Worm (Caenorhabditis elegans) whole organism, early embryonic: ENCODE data around the gene lin-42.
A peak's percentile ranks its signal among the peaks of the same experiment; 100 is the strongest.

Source experiments
- B0310.2 ChIP-seq: sonication (generic microtip); optimal IDR thresholded peaks from 2 replicates; lab custom pipeline; 2016; ENCODE audit warnings: mild to moderate bottlenecking, missing genetic modification characterization, missing compliant biosample characterization
- F13C5.2 ChIP-seq: sonication (generic microtip); optimal IDR thresholded peaks from 2 replicates; lab custom pipeline; 2017; ENCODE audit warnings: mild to moderate bottlenecking, missing genetic modification characterization, inconsistent platforms, missing compliant biosample characterization
- aly-1 ChIP-seq: sonication (generic microtip); optimal IDR thresholded peaks from 2 replicates; lab custom pipeline; 2016; ENCODE audit warnings: missing genetic modification characterization, missing compliant biosample characterization
- ama-1 ChIP-seq: fragments of 150-350 bp; optimal IDR thresholded peaks from 2 replicates; lab custom pipeline; 2014
- ceh-13 ChIP-seq: fragments of 200-800 bp; sonication (Bioruptor generic); optimal IDR thresholded peaks from 2 replicates; lab custom pipeline; 2018; ENCODE audit warnings: mild to moderate bottlenecking, missing genetic modification characterization, missing compliant biosample characterization
- ceh-36 ChIP-seq: sonication (generic microtip); optimal IDR thresholded peaks from 2 replicates; lab custom pipeline; 2016; ENCODE audit warnings: missing genetic modification characterization, inconsistent platforms, missing compliant biosample characterization
- ets-7 ChIP-seq: sonication (generic microtip); optimal IDR thresholded peaks from 2 replicates; lab custom pipeline; 2016; ENCODE audit warnings: missing genotype, missing genetic modification characterization, missing compliant biosample characterization
- flt-1 ChIP-seq: fragments of 200-800 bp; sonication (Bioruptor generic); IDR thresholded peaks from 2 replicates; pipeline ENCODE4 v1.3.6; 2022; ENCODE audit warnings: missing genetic modification characterization, missing compliant biosample characterization
- hmbx-1 ChIP-seq: sonication (generic microtip); optimal IDR thresholded peaks from 2 replicates; lab custom pipeline; 2016; ENCODE audit warnings: mild to moderate bottlenecking, missing genetic modification characterization, missing compliant biosample characterization
- hmg-4 ChIP-seq: fragments of 200-800 bp; sonication (Bioruptor generic); optimal IDR thresholded peaks from 2 replicates; lab custom pipeline; 2018; ENCODE audit warnings: mild to moderate bottlenecking, missing genetic modification characterization, missing compliant biosample characterization
- hnd-1 ChIP-seq: sonication (generic microtip); optimal IDR thresholded peaks from 2 replicates; lab custom pipeline; 2016; ENCODE audit warnings: missing genetic modification characterization, missing compliant biosample characterization
- pes-1 ChIP-seq: fragments of 200-800 bp; sonication (Bioruptor generic); IDR thresholded peaks from 2 replicates; pipeline ENCODE4 v1.3.6; 2022; ENCODE audit warnings: missing genetic modification reagents, missing genetic modification characterization, missing compliant biosample characterization
- scrt-1 ChIP-seq: fragments of 200-800 bp; sonication (Bioruptor generic); IDR thresholded peaks from 2 replicates; pipeline ENCODE4 v1.3.6; 2022; ENCODE audit warnings: missing genetic modification characterization, missing compliant biosample characterization
- sea-1 ChIP-seq: fragments of 200-800 bp; sonication (Bioruptor generic); conservative IDR thresholded peaks from 2 replicates; pipeline ENCODE4 v1.3.6; 2022; ENCODE audit warnings: missing genetic modification characterization, missing compliant biosample characterization
- tbx-11 ChIP-seq: fragments of 200-800 bp; sonication (Bioruptor generic); IDR thresholded peaks from 2 replicates; pipeline ENCODE4 v1.3.6; 2022; ENCODE audit warnings: missing genetic modification characterization, missing compliant biosample characterization
- tbx-37 ChIP-seq: fragments of 200-800 bp; sonication (Bioruptor generic); conservative IDR thresholded peaks from 2 replicates; pipeline ENCODE4 v1.3.6; 2022; ENCODE audit warnings: missing genetic modification reagents, missing genetic modification characterization, missing compliant biosample characterization
- tra-4 ChIP-seq: sonication (generic microtip); optimal IDR thresholded peaks from 2 replicates; lab custom pipeline; 2017; ENCODE audit warnings: missing genetic modification characterization, missing compliant biosample characterization

Gene lin-42

DNA sequence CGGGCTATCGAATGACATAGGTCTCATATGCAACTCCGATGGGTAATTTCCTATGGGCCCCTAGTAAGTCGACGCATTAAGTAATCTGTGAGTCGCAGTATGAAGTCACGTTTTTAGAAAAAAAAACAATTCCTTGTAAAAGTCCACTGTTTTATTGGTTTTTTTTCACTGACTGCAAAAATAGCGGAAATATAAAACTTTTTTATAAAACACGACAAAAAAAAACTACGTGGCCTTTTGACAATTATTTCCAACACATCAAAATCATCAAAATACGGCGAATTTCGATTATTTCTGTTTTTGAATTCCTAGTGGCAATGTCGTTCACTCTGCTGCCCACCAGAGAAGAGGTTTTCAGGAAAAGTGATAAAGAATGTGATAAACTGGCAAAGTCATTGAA, 6.5 kb upstream of the lin-42 start, which contains the start of gene clpr-2:
Gene clpr-2 (plus strand): TSS at position 301 of the 400 bp plus-strand sequence.
- TF ChIP-seq ceh-36 (tag; lab: Kevin White, UChicago) = no peak
- TF ChIP-seq F13C5.2 (tag; lab: Kevin White, UChicago) = no peak
- TF ChIP-seq tbx-11 (GFP tag; lab: Robert Waterston, UW) = no peak
- TF ChIP-seq pes-1 (GFP tag; lab: Robert Waterston, UW) = no peak
- no peak for TF ChIP-seq ceh-13 (GFP tag; lab: Kevin White, UChicago)
- TF ChIP-seq tbx-37 (GFP tag; lab: Robert Waterston, UW) = no peak
- TF ChIP-seq hmg-4 = no peak
- TF ChIP-seq flt-1 = no peak
- no peak for TF ChIP-seq scrt-1
- TF ChIP-seq ama-1 (lab: Kevin White, UChicago) = no peak
- no peak for TF ChIP-seq ets-7
- TF ChIP-seq hmbx-1 (tag; lab: Kevin White, UChicago) = no peak
- TF ChIP-seq tra-4 (tag; lab: Kevin White, UChicago) = no peak
- TF ChIP-seq B0310.2 (tag; lab: Kevin White, UChicago) = no peak
- no peak for TF ChIP-seq hnd-1 (tag; lab: Kevin White, UChicago)
- TF ChIP-seq sea-1 = no peak

DNA sequence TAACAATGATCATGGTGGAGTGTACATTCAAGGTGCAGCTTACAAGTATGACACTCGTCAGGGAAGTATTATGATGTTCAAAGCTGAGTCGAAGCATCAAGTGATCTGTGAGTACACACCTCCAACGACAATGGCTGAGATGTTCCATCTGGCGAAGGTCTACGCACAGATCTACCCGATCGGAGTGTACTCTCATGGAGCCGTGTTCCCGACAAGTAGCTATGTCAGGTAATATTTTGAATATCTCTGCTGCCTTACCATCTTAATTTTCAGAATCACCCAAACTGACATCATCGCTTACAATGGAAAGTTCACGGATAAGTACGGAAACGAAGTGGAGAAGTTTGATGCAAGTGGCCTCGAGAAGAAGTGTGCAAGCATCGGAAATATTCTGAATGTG, 4.6 kb upstream of the lin-42 start:
- TF ChIP-seq pes-1 (GFP tag; lab: Robert Waterston, UW) (no peak), hmbx-1 (tag; lab: Kevin White, UChicago) (no peak), B0310.2 (tag; lab: Kevin White, UChicago) (no peak), ama-1 (lab: Kevin White, UChicago) (no peak), tbx-11 (GFP tag; lab: Robert Waterston, UW) (no peak), scrt-1 (no peak), aly-1 (no peak), F13C5.2 (tag; lab: Kevin White, UChicago) (no peak), ceh-13 (GFP tag; lab: Kevin White, UChicago) (no peak), flt-1 (no peak), sea-1 (no peak), tra-4 (tag; lab: Kevin White, UChicago) (no peak), tbx-37 (GFP tag; lab: Robert Waterston, UW) (no peak), hmg-4 (no peak), ceh-36 (tag; lab: Kevin White, UChicago) (no peak), hnd-1 (tag; lab: Kevin White, UChicago) (no peak)

DNA sequence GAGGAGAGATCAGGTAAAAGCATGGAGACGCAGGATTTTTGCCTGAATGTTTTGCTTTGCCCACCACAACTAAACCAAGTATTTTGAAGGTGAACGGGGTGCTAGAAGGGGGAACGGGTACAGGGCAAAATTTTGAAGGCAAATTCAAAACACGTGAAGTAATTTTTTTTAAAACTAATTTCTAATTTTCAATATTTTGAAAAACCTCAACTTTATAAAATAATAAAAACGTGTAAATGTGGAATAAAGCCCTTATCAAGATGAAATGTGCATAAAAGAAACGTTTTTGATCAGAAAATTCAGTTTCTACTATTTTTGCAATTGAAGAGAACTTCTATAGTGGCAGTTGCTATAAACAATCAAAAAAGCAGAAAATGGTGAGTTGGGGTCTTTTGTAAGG, 3.5 kb upstream of the lin-42 start, which contains the start of gene clec-119:
Gene clec-119 (plus strand): TSS at position 301 of the 400 bp plus-strand sequence.
- no peak for TF ChIP-seq flt-1

DNA sequence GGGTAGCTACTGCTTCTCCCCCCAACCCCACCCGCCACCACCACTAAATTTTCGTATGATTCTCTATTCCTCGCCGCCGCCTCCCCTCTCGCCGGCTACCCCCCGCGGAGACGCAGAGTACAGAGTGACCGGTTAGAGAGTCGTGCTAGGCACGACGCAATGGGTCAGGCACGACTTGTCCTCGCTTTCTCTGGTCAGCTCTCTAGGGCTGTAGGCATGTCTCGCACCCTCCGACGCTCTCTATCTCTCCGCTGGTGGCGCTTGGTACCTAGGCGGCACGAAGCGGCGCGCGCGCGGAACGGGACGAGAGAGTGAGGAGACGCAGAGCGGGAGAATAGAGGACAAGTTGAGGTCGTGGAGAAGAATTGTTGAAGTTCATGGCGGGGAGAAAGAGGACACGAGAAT, 5.3 kb downstream of the lin-42 start:
- no peak for TF ChIP-seq flt-1
- TF ChIP-seq hnd-1 (tag; lab: Kevin White, UChicago) = no peak
- no peak for TF ChIP-seq tbx-11 (GFP tag; lab: Robert Waterston, UW)
- peak; percentile 67 for TF ChIP-seq F13C5.2 (tag; lab: Kevin White, UChicago)
- TF ChIP-seq sea-1 = no peak
- peak; percentile 56; the same call in 1 of the 2 replicates for TF ChIP-seq pes-1 (GFP tag; lab: Robert Waterston, UW)
- TF ChIP-seq hmg-4 = peak; percentile 86
- no peak for TF ChIP-seq ets-7
- TF ChIP-seq aly-1 = peak; percentile 27
- TF ChIP-seq B0310.2 (tag; lab: Kevin White, UChicago) = no peak

DNA sequence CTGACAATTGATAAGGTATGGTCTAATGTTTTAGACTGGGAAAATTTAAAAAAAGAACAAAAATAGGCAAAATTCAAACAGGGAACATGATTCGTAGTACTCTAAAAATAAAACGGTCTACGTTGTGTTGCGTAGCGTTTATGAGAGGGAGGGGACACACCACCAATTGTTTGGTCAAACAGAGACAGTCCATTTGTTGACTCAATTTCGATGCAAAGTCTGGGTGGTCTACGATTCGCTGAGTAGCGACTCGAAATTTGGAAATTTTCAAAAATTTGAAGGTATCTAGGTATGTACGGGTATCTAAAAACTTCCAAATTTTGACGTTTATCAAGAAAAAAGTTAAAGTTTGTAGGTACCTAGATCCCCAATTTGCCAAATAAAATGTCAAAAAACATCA, 6.4 kb downstream of the lin-42 start:
- no peak for TF ChIP-seq F13C5.2 (tag; lab: Kevin White, UChicago)
- no peak for TF ChIP-seq hmbx-1 (tag; lab: Kevin White, UChicago)
- no peak for TF ChIP-seq tbx-11 (GFP tag; lab: Robert Waterston, UW)
- TF ChIP-seq B0310.2 (tag; lab: Kevin White, UChicago) = no peak
- no peak for TF ChIP-seq scrt-1
- no peak for TF ChIP-seq hmg-4
- no peak for TF ChIP-seq sea-1
- no peak for TF ChIP-seq pes-1 (GFP tag; lab: Robert Waterston, UW)
- TF ChIP-seq hnd-1 (tag; lab: Kevin White, UChicago) = no peak
- no peak for TF ChIP-seq flt-1

DNA sequence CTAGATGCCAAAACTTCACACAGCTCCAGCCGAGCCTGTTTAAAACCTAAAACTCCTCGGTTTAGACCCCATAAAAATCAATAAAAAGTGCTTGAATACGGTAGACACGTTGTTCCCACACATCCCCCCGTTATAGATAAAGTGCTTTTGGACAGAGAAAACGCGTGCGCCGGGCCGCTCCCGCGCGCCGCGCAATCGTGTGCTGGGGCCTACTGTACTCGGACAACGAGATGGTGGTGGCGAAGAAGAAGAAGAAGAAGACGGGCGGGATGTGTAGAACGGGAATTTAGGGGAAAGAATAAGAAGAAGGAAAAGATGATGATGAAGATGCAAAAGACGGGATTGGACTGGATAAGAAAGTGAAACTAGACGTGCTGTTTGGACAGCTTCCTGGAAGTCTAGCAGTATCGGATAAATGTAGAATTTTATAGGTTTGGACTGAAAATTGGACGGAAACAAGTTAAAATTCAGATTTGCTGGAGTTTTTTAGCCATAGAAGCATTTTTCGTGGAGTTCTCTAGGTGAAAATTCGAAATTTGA, 7.7 kb downstream of the lin-42 start:
- TF ChIP-seq hmg-4 = peak; percentile 8
- TF ChIP-seq hmbx-1 (tag; lab: Kevin White, UChicago) = no peak

DNA sequence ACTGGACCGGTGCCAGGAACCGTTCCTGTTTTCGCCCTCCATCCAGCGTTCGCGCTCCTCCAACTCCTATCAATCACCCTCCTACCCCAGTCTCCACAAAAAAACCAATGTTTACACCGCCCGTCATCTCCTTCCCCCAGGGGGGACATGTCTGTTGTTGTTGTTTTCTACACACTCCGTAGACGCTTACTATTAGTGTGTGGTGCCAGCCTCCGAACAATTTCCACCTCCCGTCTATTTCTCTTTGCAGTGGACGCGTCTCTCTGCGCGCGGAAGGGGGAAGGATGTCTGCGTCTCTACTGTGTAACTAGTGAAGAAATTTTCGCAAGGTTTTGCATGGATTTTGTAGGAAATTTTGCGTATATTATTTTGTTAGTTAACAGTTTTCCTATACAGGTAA, 9.7 kb downstream of the lin-42 start:
- TF ChIP-seq ceh-13 (GFP tag; lab: Kevin White, UChicago) (no peak), B0310.2 (tag; lab: Kevin White, UChicago) (no peak), scrt-1 (no peak), aly-1 (peak; percentile 29), ceh-36 (tag; lab: Kevin White, UChicago) (no peak), F13C5.2 (tag; lab: Kevin White, UChicago) (peak; percentile 32), tbx-37 (GFP tag; lab: Robert Waterston, UW) (no peak), ama-1 (lab: Kevin White, UChicago) (no peak), hmg-4 (peak; percentile 18), tbx-11 (GFP tag; lab: Robert Waterston, UW) (no peak), tra-4 (tag; lab: Kevin White, UChicago) (no peak), ets-7 (no peak), flt-1 (no peak; the same call in 1 of the 2 replicates), hmbx-1 (tag; lab: Kevin White, UChicago) (no peak)

DNA sequence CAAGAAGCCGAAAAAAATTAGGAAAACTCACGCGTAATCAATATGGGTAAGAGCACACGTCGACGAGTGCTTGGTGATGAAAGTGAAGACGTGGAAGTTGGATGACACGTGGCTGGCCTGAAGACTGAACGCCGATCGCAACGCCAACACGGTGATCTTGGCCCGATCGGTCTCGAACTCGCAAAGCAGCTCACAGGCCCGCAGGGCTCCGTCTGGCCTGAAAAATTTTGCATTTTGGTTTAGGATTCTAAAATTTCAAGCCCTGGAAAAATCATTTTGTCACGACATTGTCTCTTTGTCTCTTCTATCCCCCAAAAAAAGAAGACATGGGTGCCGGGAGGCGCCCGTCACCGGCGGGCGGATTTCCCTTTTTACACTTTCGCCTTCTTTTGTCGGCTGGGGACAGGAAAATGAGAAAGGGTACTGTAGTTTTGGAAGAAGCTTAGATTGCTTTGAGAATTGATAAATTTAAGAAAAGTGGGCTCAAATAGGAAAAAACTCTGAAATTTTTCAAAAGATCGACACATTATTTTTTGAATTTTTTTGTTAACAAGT, 10.9 kb downstream of the lin-42 start:
- TF ChIP-seq sea-1 (no peak), aly-1 (no peak), ceh-13 (GFP tag; lab: Kevin White, UChicago) (no peak), scrt-1 (0 out of 2 replicates have a peak, but pooled peaks have one; percentile 24), hmbx-1 (tag; lab: Kevin White, UChicago) (no peak), pes-1 (GFP tag; lab: Robert Waterston, UW) (peak; percentile 17; the same call in 1 of the 2 replicates)
